Worm (Caenorhabditis elegans): ENCODE measurements around the gene cutl-21.

- TF ChIP-seq egl-5 (tag; optimal IDR thresholded peaks at IDR 0.05) (no peak), nfya-1 (tag; optimal IDR thresholded peaks at IDR 0.05; ENCODE audit: insufficient read depth) (peak; percentile 62), ama-1 (optimal IDR thresholded peaks at IDR 0.05) (no peak), unc-39 (tag; optimal IDR thresholded peaks at IDR 0.05) (no peak), snpc-4 (tag; optimal IDR thresholded peaks at IDR 0.05) (peak; percentile 55), sea-2 (GFP tag; optimal IDR thresholded peaks at IDR 0.05) (peak; percentile 32), R02D3.7 (tag; optimal IDR thresholded peaks at IDR 0.05) (no peak), mdl-1 (tag; optimal IDR thresholded peaks at IDR 0.05) (peak; percentile 49), jun-1 (tag; optimal IDR thresholded peaks at IDR 0.05) (no peak), aly-2 (tag; optimal IDR thresholded peaks at IDR 0.05) (no peak), pqm-1 (tag; optimal IDR thresholded peaks at IDR 0.05) (no peak)
Measured at ce11 chrX:992650-993403, 11.3 kb upstream of the cutl-21 start.
